Worm (Caenorhabditis elegans): ENCODE measurements around the gene tpst-1.

DNA sequence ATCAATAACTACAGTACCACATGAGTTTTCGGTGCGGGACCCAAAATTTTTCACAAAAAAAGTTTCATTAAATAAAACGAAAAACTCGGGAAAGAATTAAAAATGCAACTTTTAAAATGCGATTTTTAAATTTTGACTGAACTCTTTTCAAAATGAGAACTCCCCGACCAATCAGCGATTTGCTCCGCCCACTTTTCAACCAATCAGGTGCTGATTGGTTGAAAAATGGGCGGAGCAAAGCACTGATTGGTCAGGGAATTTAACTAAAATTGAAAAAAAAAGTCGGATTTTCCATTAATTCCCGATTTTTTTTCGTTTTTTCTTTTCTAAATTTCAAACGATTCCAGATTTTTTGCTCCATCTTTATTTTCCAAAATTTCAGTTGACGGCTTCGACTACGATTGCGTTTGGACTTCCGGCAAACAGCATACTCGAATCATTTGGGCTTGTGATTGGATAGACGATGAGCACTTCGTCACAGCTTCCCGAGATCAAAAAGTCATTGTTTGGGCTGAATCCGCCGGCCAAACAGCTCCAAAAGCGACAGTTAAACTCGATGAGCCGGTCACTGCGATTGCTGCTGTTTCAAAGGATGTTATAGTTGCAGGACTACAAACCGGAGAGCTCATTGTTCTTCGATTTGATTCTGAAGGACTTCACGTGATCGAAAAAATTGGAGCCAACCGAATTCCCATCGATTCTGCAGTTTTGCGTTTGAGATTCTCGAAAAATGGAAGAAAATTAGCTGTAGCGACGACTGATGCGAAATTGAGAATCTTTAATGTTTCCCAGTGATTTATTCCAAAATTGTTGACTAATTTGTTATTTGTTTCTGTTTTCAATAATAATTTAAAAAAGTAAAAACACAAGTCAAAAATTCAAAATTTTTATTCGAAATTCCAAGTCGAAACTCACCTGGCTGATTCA is 23.5 kb upstream of the tpst-1 start:
- TF ChIP-seq hmg-4 (GFP tag; optimal IDR thresholded peaks at IDR 0.05) = peak; percentile 41
- TF ChIP-seq flt-1 (GFP tag; IDR thresholded peaks at IDR 0.05) = no peak
- TF ChIP-seq ama-1 (optimal IDR thresholded peaks at IDR 0.05) = peak; percentile 88
- TF ChIP-seq hmbx-1 (tag; optimal IDR thresholded peaks at IDR 0.05) = no peak
- no peak for TF ChIP-seq B0310.2 (tag; optimal IDR thresholded peaks at IDR 0.05)
- no peak for TF ChIP-seq scrt-1 (GFP tag; IDR thresholded peaks at IDR 0.05)
